Worm (Caenorhabditis elegans): ENCODE measurements around the gene F21C10.13.

The F21C10.13 gene

DNA sequence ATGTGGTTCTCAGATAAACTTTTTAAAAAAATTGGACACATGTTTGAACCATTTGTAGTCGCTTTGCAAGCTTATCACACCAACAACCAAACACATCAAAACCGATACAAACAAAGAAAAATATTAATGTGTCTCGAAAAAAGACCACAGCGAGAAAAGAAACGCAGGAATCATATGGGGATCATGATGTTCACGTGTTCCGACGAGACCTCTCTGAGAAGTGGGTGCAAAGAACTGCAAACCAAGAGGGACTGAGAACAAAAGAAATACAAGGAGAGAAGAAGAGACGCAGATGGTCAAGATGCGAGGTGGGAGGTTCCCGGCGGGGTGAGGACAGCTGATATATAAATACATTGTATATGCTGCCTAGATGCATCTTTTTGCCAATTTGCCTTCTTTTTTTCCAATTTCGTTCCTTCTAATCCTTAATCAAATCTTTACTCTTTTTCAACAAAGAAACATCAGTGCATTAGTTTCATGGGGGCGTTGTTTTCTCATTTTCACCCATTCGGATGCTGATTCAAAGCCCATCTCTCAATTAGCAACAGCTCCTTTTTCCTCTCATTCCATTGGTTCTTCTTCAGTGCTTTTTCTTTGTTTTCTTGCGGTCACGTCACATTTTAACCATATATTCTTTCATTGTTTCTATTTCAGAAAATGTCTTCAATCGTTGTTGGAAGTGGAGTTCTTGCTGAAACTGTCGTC, 26.3 kb upstream of the F21C10.13 start, which contains the start of gene F21C10.10:
Gene F21C10.10, plus strand, starts transcription at position 655 of the 705 bp plus-strand sequence.
- TF ChIP-seq unc-62 (GFP tag; optimal IDR thresholded peaks at IDR 0.05) = no peak

ce11 chrV:9096674-9097073, 25.4 kb upstream of the F21C10.13 start:
- TF ChIP-seq unc-62 (GFP tag; optimal IDR thresholded peaks at IDR 0.05) = no peak

ce11 chrV:9097213-9097612, 24.9 kb upstream of the F21C10.13 start:
- no peak for TF ChIP-seq unc-62 (GFP tag; optimal IDR thresholded peaks at IDR 0.05)

- TF ChIP-seq unc-62 (GFP tag; optimal IDR thresholded peaks at IDR 0.05) = no peak
These were observed 23.7 kb upstream of the F21C10.13 start, which contains the start of gene F21C10.9 for ce11 chrV:9098280-9098973. F21C10.9 (minus strand) TSS chrV:9098696.

ce11 chrV:9101062-9101461, 21.0 kb upstream of the F21C10.13 start, which contains the start of gene frpr-6:
frpr-6 (minus strand) TSS chrV:9101162.
- no peak for TF ChIP-seq unc-62 (GFP tag; optimal IDR thresholded peaks at IDR 0.05)

ce11 chrV:9108219-9108618, 13.9 kb upstream of the F21C10.13 start, which contains the start of gene F21C10.18:
F21C10.18 (plus strand) TSS chrV:9108519.
- TF ChIP-seq unc-62 (GFP tag; optimal IDR thresholded peaks at IDR 0.05) = no peak

DNA sequence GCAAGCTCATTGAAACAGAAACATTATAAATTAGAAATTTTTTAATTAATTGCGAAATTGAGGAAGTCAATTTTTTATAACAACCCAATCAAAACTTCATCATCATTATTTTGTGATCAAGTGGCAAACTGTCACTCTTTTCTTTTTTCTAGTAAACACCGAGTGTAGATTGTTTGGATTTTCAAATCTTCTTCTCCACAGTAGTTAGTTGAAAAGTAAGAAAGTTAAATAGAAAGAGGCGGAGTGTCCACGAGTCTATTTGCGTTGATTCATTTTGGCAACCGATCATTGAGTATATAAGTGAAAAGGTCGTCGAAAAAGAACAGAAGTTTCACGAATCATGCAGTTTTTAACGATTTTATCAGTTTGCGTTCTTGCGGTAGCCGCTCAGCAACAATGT, 12.8 kb upstream of the F21C10.13 start, which contains the start of gene pqn-31:
Gene pqn-31, plus strand, starts transcription at position 301 of the 400 bp plus-strand sequence.
- no peak for TF ChIP-seq unc-62 (GFP tag; optimal IDR thresholded peaks at IDR 0.05)

DNA sequence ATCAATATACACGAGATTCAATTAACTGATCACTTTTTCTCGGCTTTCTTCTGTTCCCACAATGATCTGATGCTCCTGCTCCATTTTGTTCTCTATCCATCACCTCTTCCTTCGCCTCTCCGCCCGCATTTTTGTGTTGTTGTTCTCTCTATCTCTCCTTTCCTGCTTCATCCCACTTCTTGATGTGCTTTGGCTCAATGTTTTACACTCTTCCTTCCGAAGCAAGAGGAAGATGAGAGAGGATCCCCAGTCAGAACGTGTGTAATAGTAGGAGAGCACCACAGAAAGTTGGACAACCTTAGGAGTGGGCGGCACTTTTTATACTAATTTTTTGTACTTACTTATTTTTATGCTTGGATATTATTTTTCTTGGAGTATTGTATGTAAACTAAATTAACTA, 10.1 kb upstream of the F21C10.13 start:
- no peak for TF ChIP-seq unc-62 (GFP tag; optimal IDR thresholded peaks at IDR 0.05)

DNA sequence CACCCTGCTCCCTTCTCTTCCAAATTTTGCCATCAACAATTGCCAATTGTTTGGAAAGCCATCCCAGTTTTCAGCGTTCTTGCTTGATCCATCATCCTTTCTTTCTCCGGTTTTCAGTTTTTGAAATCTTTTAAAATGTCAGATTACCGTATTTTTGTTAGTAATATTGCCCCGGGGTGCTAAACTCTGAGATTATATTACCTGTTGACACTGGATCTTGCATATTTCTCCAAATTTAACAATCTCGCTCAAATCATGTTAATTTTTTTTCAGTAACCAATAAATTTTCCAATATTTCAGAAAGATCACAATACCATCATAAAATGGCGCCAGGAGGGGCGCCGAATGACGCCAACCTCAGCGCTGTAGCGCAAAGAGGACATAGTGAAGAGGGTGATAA, 9.6 kb upstream of the F21C10.13 start, which contains the start of gene F21C10.7:
Gene F21C10.7, plus strand, starts transcription at position 301 of the 400 bp plus-strand sequence.
- TF ChIP-seq unc-62 (GFP tag; optimal IDR thresholded peaks at IDR 0.05) = no peak

- no peak for TF ChIP-seq unc-62 (GFP tag; optimal IDR thresholded peaks at IDR 0.05)
These were observed 1.1 kb downstream of the F21C10.13 start, which contains the start of gene F21C10.11 for ce11 chrV:9123186-9123585. F21C10.11 (plus strand) TSS chrV:9123486.

- no peak for TF ChIP-seq unc-62 (GFP tag; optimal IDR thresholded peaks at IDR 0.05)
These were observed 2.1 kb downstream of the F21C10.13 start, which contains the start of gene F21C10.6 for ce11 chrV:9124180-9124579. F21C10.6 (plus strand) TSS chrV:9124480.

ce11 chrV:9125345-9125744, 3.2 kb downstream of the F21C10.13 start, which contains the start of gene F21C10.5:
F21C10.5 (plus strand) TSS chrV:9125645.
- TF ChIP-seq unc-62 (GFP tag; optimal IDR thresholded peaks at IDR 0.05) = no peak

ce11 chrV:9126316-9126715, 4.2 kb downstream of the F21C10.13 start, which contains the start of gene F21C10.4:
F21C10.4 (plus strand) TSS chrV:9126616.
- no peak for TF ChIP-seq unc-62 (GFP tag; optimal IDR thresholded peaks at IDR 0.05)

DNA sequence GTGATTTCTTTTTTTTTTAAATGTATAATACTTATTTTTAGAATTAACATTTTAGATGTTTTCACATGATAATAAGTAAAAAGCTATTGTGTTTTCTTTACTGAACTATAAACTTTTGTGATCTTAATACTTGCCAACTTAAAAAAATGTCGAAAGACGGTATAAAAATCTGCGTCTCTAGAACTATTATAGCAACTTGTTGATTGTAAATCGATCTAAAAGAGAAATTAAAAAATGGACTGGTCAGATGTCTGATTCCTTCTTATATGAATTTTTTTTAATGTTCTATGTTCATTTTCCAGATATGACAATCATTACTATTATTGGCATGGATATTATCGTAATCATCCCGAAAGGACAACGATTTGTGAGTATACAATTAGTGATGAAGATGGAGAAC, 5.7 kb downstream of the F21C10.13 start, which contains the start of gene F21C10.3:
Gene F21C10.3, plus strand, starts transcription at position 301 of the 400 bp plus-strand sequence.
- TF ChIP-seq unc-62 (GFP tag; optimal IDR thresholded peaks at IDR 0.05) = no peak

- no peak for TF ChIP-seq unc-62 (GFP tag; optimal IDR thresholded peaks at IDR 0.05)
These were observed 6.5 kb downstream of the F21C10.13 start for ce11 chrV:9128562-9128961.

DNA sequence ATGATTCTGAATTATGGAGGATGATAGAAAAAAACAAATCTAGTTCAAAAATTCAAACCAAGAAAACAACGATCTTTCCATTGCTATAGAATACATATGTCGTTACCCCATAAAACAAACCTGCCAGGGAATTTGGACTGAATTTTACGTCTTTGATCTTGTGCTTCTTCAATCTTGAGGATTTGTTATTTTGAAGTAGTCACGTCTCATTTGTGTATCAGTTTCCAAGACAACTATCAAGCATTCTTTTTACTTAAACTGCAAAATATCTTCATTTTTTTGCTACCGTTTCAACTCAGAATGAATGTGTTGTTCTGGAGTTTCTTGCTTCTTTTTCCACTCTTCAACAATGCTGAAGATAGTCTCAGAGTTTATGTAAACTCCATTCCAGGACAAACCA, 8.7 kb downstream of the F21C10.13 start, which contains the start of gene F21C10.19:
Gene F21C10.19, plus strand, starts transcription at position 301 of the 400 bp plus-strand sequence.
- TF ChIP-seq unc-62 (GFP tag; optimal IDR thresholded peaks at IDR 0.05) = no peak

All from whole organism, dauer.